Worm (Caenorhabditis elegans) whole organism, early embryonic: ENCODE measurements around the gene sucl-2.

ENCODE experiments used
- B0310.2 ChIP-seq: sonication (generic microtip); optimal IDR thresholded peaks from 2 replicates; lab custom pipeline; 2016; ENCODE audit warnings: mild to moderate bottlenecking, missing genetic modification characterization, missing compliant biosample characterization
- F13C5.2 ChIP-seq: sonication (generic microtip); optimal IDR thresholded peaks from 2 replicates; lab custom pipeline; 2017; ENCODE audit warnings: mild to moderate bottlenecking, missing genetic modification characterization, inconsistent platforms, missing compliant biosample characterization
- aly-1 ChIP-seq: sonication (generic microtip); optimal IDR thresholded peaks from 2 replicates; lab custom pipeline; 2016; ENCODE audit warnings: missing genetic modification characterization, missing compliant biosample characterization
- ama-1 ChIP-seq: fragments of 150-350 bp; optimal IDR thresholded peaks from 2 replicates; lab custom pipeline; 2014
- ceh-13 ChIP-seq: fragments of 200-800 bp; sonication (Bioruptor generic); optimal IDR thresholded peaks from 2 replicates; lab custom pipeline; 2018; ENCODE audit warnings: mild to moderate bottlenecking, missing genetic modification characterization, missing compliant biosample characterization
- ceh-36 ChIP-seq: sonication (generic microtip); optimal IDR thresholded peaks from 2 replicates; lab custom pipeline; 2016; ENCODE audit warnings: missing genetic modification characterization, inconsistent platforms, missing compliant biosample characterization
- ets-7 ChIP-seq: sonication (generic microtip); optimal IDR thresholded peaks from 2 replicates; lab custom pipeline; 2016; ENCODE audit warnings: missing genotype, missing genetic modification characterization, missing compliant biosample characterization
- flt-1 ChIP-seq: fragments of 200-800 bp; sonication (Bioruptor generic); IDR thresholded peaks from 2 replicates; pipeline ENCODE4 v1.3.6; 2022; ENCODE audit warnings: missing genetic modification characterization, missing compliant biosample characterization
- hmbx-1 ChIP-seq: sonication (generic microtip); optimal IDR thresholded peaks from 2 replicates; lab custom pipeline; 2016; ENCODE audit warnings: mild to moderate bottlenecking, missing genetic modification characterization, missing compliant biosample characterization
- hnd-1 ChIP-seq: sonication (generic microtip); optimal IDR thresholded peaks from 2 replicates; lab custom pipeline; 2016; ENCODE audit warnings: missing genetic modification characterization, missing compliant biosample characterization
- scrt-1 ChIP-seq: fragments of 200-800 bp; sonication (Bioruptor generic); IDR thresholded peaks from 2 replicates; pipeline ENCODE4 v1.3.6; 2022; ENCODE audit warnings: missing genetic modification characterization, missing compliant biosample characterization
- tbx-11 ChIP-seq: fragments of 200-800 bp; sonication (Bioruptor generic); IDR thresholded peaks from 2 replicates; pipeline ENCODE4 v1.3.6; 2022; ENCODE audit warnings: missing genetic modification characterization, missing compliant biosample characterization
- tbx-37 ChIP-seq: fragments of 200-800 bp; sonication (Bioruptor generic); conservative IDR thresholded peaks from 2 replicates; pipeline ENCODE4 v1.3.6; 2022; ENCODE audit warnings: missing genetic modification reagents, missing genetic modification characterization, missing compliant biosample characterization
- tra-4 ChIP-seq: sonication (generic microtip); optimal IDR thresholded peaks from 2 replicates; lab custom pipeline; 2017; ENCODE audit warnings: missing genetic modification characterization, missing compliant biosample characterization

ce11 chrIII:943426-943927 is 42.3 kb upstream of the sucl-2 start, which contains the start of gene fbxa-59:
- no peak for TF ChIP-seq ama-1 (lab: Kevin White, UChicago)
- TF ChIP-seq tra-4 (tag; lab: Kevin White, UChicago), result no peak
- no peak for TF ChIP-seq scrt-1 (GFP tag; lab: Robert Waterston, UW)
- TF ChIP-seq flt-1 (GFP tag; lab: Robert Waterston, UW), result no peak
- TF ChIP-seq ceh-13 (GFP tag; lab: Kevin White, UChicago), result no peak
- no peak for TF ChIP-seq aly-1 (tag; lab: Kevin White, UChicago)
- TF ChIP-seq B0310.2 (tag; lab: Kevin White, UChicago), result no peak
- no peak for TF ChIP-seq F13C5.2 (tag; lab: Kevin White, UChicago)
- no peak for TF ChIP-seq ceh-36 (tag; lab: Kevin White, UChicago)
- no peak for TF ChIP-seq tbx-11 (GFP tag; lab: Robert Waterston, UW)
- no peak for TF ChIP-seq tbx-37 (GFP tag; lab: Robert Waterston, UW)
- no peak for TF ChIP-seq hnd-1 (tag; lab: Kevin White, UChicago)
- TF ChIP-seq hmbx-1 (tag; lab: Kevin White, UChicago), result no peak
- TF ChIP-seq ets-7 (tag; lab: Kevin White, UChicago), result no peak
